Fruit fly (Drosophila melanogaster): ENCODE results near the gene Fim.

The Fim gene

DNA sequence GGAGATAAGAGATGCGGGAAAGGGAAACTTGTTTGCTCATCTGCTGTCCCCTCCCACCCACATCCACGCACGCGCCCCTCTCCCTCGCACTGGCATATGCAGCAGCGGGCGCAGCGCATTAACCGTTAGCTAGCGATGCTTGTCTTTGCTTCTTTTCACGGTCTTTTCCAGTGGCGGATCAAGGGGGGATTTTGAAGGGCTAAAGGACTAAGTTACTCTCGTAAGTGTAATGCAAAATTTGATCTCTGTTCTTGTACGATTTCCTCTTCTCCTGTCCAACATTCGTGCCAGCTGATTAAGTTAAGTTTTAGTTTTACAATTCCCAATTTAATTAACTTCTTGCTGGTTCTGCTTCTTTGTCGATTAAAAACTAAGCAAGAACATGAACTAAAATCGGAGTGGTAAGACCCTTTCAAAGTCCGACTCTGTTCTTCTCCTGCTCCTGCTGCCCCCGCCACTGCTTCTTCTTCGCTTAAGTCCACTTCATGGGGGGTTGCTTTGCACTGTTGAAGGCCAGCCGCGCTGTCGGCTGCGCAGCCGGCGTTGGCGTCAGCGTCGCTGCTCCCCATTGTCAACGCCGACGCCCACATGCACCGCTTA is 1.0 kb downstream of the Fim start (continued):
- peak; percentile 73 for TF ChIP-seq CG7839 (tag; optimal IDR thresholded peaks at IDR 0.05)
- TF ChIP-seq pho (GFP tag; optimal IDR thresholded peaks at IDR 0.05) = peak; percentile 0
- TF ChIP-seq gce (GFP tag; IDR thresholded peaks at IDR 0.05) = 0 out of 3 replicates have a peak, but pooled peaks have one; percentile 4
- TF ChIP-seq pita (GFP tag; optimal IDR thresholded peaks at IDR 0.05) = no peak
- peak; percentile 25 for TF ChIP-seq CG12104 (GFP tag; optimal IDR thresholded peaks at IDR 0.05)
- TF ChIP-seq row (GFP tag; IDR thresholded peaks at IDR 0.05) = peak; percentile 62; the same call in 2 of the 3 replicates
- peak; percentile 54 for TF ChIP-seq ind (GFP tag; optimal IDR thresholded peaks at IDR 0.05)
- TF ChIP-seq Dad (GFP tag; optimal IDR thresholded peaks at IDR 0.05) = peak; percentile 27
- peak; percentile 24 for TF ChIP-seq Abd-B (GFP tag; optimal IDR thresholded peaks at IDR 0.05)
- no peak for TF ChIP-seq CG10321 (GFP tag; IDR thresholded peaks at IDR 0.05)
- no peak for TF ChIP-seq cato (GFP tag; optimal IDR thresholded peaks at IDR 0.05; ENCODE audit: borderline replicate concordance)
- no peak for TF ChIP-seq NFAT (GFP tag; IDR thresholded peaks at IDR 0.05)
- peak; percentile 8 for TF ChIP-seq CG17186 (GFP tag; optimal IDR thresholded peaks at IDR 0.05)
- no peak for TF ChIP-seq Dref (GFP tag; IDR thresholded peaks at IDR 0.05)
- TF ChIP-seq knrl (GFP tag; IDR thresholded peaks at IDR 0.05; ENCODE audit: partially characterized antibody) = no peak
- peak; percentile 2 for TF ChIP-seq crc (GFP tag; optimal IDR thresholded peaks at IDR 0.05)
- TF ChIP-seq Sry-β (GFP tag; optimal IDR thresholded peaks at IDR 0.05) = no peak
- TF ChIP-seq lbe (GFP tag; optimal IDR thresholded peaks at IDR 0.05) = no peak
- TF ChIP-seq seq (GFP tag; IDR thresholded peaks at IDR 0.05) = no peak
- peak; percentile 37 for TF ChIP-seq gsb-n (tag; optimal IDR thresholded peaks at IDR 0.05)
- peak; percentile 53 for TF ChIP-seq bab2 (GFP tag; optimal IDR thresholded peaks at IDR 0.05)
- TF ChIP-seq CG13624 (GFP tag; optimal IDR thresholded peaks at IDR 0.05) = no peak
- TF ChIP-seq CG8388 (GFP tag; optimal IDR thresholded peaks at IDR 0.05) = peak; percentile 53
- TF ChIP-seq CG5245 (GFP tag; optimal IDR thresholded peaks at IDR 0.05) = no peak
- TF ChIP-seq dimm (GFP tag; IDR thresholded peaks at IDR 0.05) = 0 out of 2 replicates have a peak, but pooled peaks have one; percentile 24
- TF ChIP-seq ATbp (GFP tag; optimal IDR thresholded peaks at IDR 0.05) = peak; percentile 19
- no peak for TF ChIP-seq oc (tag; optimal IDR thresholded peaks at IDR 0.05)
- TF ChIP-seq Deaf1 (tag; optimal IDR thresholded peaks at IDR 0.05) = no peak
- TF ChIP-seq CG16779 (GFP tag; IDR thresholded peaks at IDR 0.05) = no peak
- no peak for TF ChIP-seq lov (optimal IDR thresholded peaks at IDR 0.05)
- no peak for TF ChIP-seq lov (GFP tag; IDR thresholded peaks at IDR 0.05)
- peak; percentile 28 for TF ChIP-seq CG11398 (GFP tag; optimal IDR thresholded peaks at IDR 0.05)
- peak; percentile 29 for TF ChIP-seq CG14965 (GFP tag; optimal IDR thresholded peaks at IDR 0.05; ENCODE audit: borderline replicate concordance)
- peak; percentile 58 for TF ChIP-seq lilli (GFP tag; optimal IDR thresholded peaks at IDR 0.05)
- no peak for TF ChIP-seq CG14050 (GFP tag; IDR thresholded peaks at IDR 0.05)
- peak; percentile 56 for TF ChIP-seq Sox102F (GFP tag; optimal IDR thresholded peaks at IDR 0.05)
- TF ChIP-seq CG12769 (tag; optimal IDR thresholded peaks at IDR 0.05) = peak; percentile 42
- TF ChIP-seq CG18619 (GFP tag; optimal IDR thresholded peaks at IDR 0.05) = peak; percentile 38
- TF ChIP-seq Gug (GFP tag; IDR thresholded peaks at IDR 0.05) = peak; percentile 41; the same call in 2 of the 4 replicates
- no peak for TF ChIP-seq CG7372 (GFP tag; IDR thresholded peaks at IDR 0.05)
- peak; percentile 46 for TF ChIP-seq CG4820 (GFP tag; optimal IDR thresholded peaks at IDR 0.05)
- TF ChIP-seq sim (GFP tag; IDR thresholded peaks at IDR 0.05) = no peak
- TF ChIP-seq CG30020 (tag; optimal IDR thresholded peaks at IDR 0.05) = peak; percentile 27
- peak; percentile 29; the same call in 1 of the 2 replicates for TF ChIP-seq ranshi (GFP tag; IDR thresholded peaks at IDR 0.05)
- TF ChIP-seq Dek (tag; optimal IDR thresholded peaks at IDR 0.05) = no peak
- TF ChIP-seq Hmr (GFP tag; optimal IDR thresholded peaks at IDR 0.05) = peak; percentile 53
- TF ChIP-seq gcm2 (GFP tag; optimal IDR thresholded peaks at IDR 0.05) = no peak
- no peak for TF ChIP-seq CG5953 (GFP tag; IDR thresholded peaks at IDR 0.05)
- no peak for TF ChIP-seq CG8290 (GFP tag; optimal IDR thresholded peaks at IDR 0.05)
- peak in 1 of 2 experiments; percentile 2 for TF ChIP-seq CG8290 (tag; optimal IDR thresholded peaks at IDR 0.05)
- TF ChIP-seq CG18476 (GFP tag; optimal IDR thresholded peaks at IDR 0.05) = no peak

All from whole organism, embryonic.